Worm (Caenorhabditis elegans): ENCODE data around the gene F09E5.12.

ce11 chrII:5370641-5371040, at the start of gene F09E5.12:
- TF ChIP-seq ceh-9 (tag; optimal IDR thresholded peaks at IDR 0.05) (no peak), mdl-1 (tag; optimal IDR thresholded peaks at IDR 0.05) (no peak), ztf-4 (tag; optimal IDR thresholded peaks at IDR 0.05) (no peak), nhr-237 (tag; optimal IDR thresholded peaks at IDR 0.05) (no peak), zag-1 (tag; optimal IDR thresholded peaks at IDR 0.05) (no peak), ama-1 (optimal IDR thresholded peaks at IDR 0.05) (no peak), nhr-12 (tag; optimal IDR thresholded peaks at IDR 0.05) (no peak), aly-2 (tag; optimal IDR thresholded peaks at IDR 0.05) (no peak), elt-2 (tag; optimal IDR thresholded peaks at IDR 0.05) (no peak), pqm-1 (tag; optimal IDR thresholded peaks at IDR 0.05) (no peak), hmg-11 (tag; optimal IDR thresholded peaks at IDR 0.05) (no peak), nhr-76 (tag; optimal IDR thresholded peaks at IDR 0.05) (no peak), ceh-82 (tag; optimal IDR thresholded peaks at IDR 0.05) (no peak), ceh-16 (tag; optimal IDR thresholded peaks at IDR 0.05) (no peak)
